Worm (Caenorhabditis elegans) whole organism, late embryonic: ENCODE data around the gene zipt-13.

Experiments
- C38D4.7 ChIP-seq: fragments of 200-800 bp; sonication (Bioruptor generic); optimal IDR thresholded peaks from 2 replicates; lab custom pipeline; 2018; ENCODE audit warnings: mild to moderate bottlenecking, missing genetic modification characterization, moderate library complexity, missing compliant biosample characterization
- F13H6.1 ChIP-seq: sonication (generic microtip); optimal IDR thresholded peaks from 2 replicates; lab custom pipeline; 2016; ENCODE audit warnings: missing genetic modification characterization, missing compliant biosample characterization
- K02D7.2 ChIP-seq: sonication (generic microtip); optimal IDR thresholded peaks from 2 replicates; lab custom pipeline; 2017; ENCODE audit warnings: mild to moderate bottlenecking, missing genetic modification characterization, missing compliant biosample characterization
- T23F11.4 ChIP-seq: fragments of 200-800 bp; sonication (Bioruptor generic); optimal IDR thresholded peaks from 2 replicates; lab custom pipeline; 2018; ENCODE audit warnings: mild to moderate bottlenecking, missing genetic modification characterization, missing compliant biosample characterization
- ama-1 ChIP-seq: fragments of 150-350 bp; optimal IDR thresholded peaks from 2 replicates; lab custom pipeline; 2014
- ceh-19 ChIP-seq: fragments of 200-800 bp; sonication (Bioruptor generic); optimal IDR thresholded peaks from 2 replicates; lab custom pipeline; 2018; ENCODE audit warnings: mild to moderate bottlenecking, missing genetic modification characterization, missing compliant biosample characterization
- ceh-22 ChIP-seq: sonication (generic microtip); optimal IDR thresholded peaks from 2 replicates; lab custom pipeline; 2017; ENCODE audit warnings: missing biosample characterization, missing genetic modification characterization
- ceh-45 ChIP-seq: fragments of 200-800 bp; sonication (Bioruptor generic); IDR thresholded peaks from 2 replicates; pipeline ENCODE4 v1.3.6; 2022; ENCODE audit warnings: missing genetic modification reagents, missing genetic modification characterization, missing compliant biosample characterization
- ceh-9 ChIP-seq: sonication (generic microtip); optimal IDR thresholded peaks from 2 replicates; lab custom pipeline; 2016; ENCODE audit warnings: mild to moderate bottlenecking, missing genetic modification characterization, inconsistent platforms, missing compliant biosample characterization
- che-1 ChIP-seq: sonication (generic microtip); optimal IDR thresholded peaks from 2 replicates; lab custom pipeline; 2016; ENCODE audit warnings: mild to moderate bottlenecking, missing genetic modification characterization, missing compliant biosample characterization
- dmd-4 ChIP-seq: sonication (generic microtip); optimal IDR thresholded peaks from 2 replicates; lab custom pipeline; 2016; ENCODE audit warnings: borderline replicate concordance, missing genetic modification characterization, missing compliant biosample characterization
- eyg-1 ChIP-seq: sonication (generic microtip); optimal IDR thresholded peaks from 2 replicates; lab custom pipeline; 2016; ENCODE audit warnings: missing genotype, missing genetic modification characterization, missing compliant biosample characterization
- fkh-10 ChIP-seq: fragments of 150-350 bp; optimal IDR thresholded peaks from 2 replicates; lab custom pipeline; 2014; ENCODE audit warnings: missing biosample characterization, missing genetic modification reagents, missing genetic modification characterization
- fkh-6 ChIP-seq: sonication (generic microtip); optimal IDR thresholded peaks from 2 replicates; lab custom pipeline; 2016; ENCODE audit warnings: missing genetic modification characterization, missing compliant biosample characterization
- gmeb-2 ChIP-seq: sonication (generic microtip); optimal IDR thresholded peaks from 2 replicates; lab custom pipeline; 2016; ENCODE audit warnings: missing genetic modification characterization, inconsistent platforms, missing compliant biosample characterization
- hlh-15 ChIP-seq: sonication (generic microtip); optimal IDR thresholded peaks from 2 replicates; lab custom pipeline; 2016; ENCODE audit warnings: missing genetic modification characterization, missing compliant biosample characterization
- hlh-6 ChIP-seq: sonication (generic microtip); optimal IDR thresholded peaks from 2 replicates; lab custom pipeline; 2016; ENCODE audit warnings: missing genotype, missing genetic modification characterization, missing compliant biosample characterization
- lin-11 ChIP-seq: fragments of 200-800 bp; sonication (Bioruptor generic); optimal IDR thresholded peaks from 2 replicates; lab custom pipeline; 2018; ENCODE audit warnings: mild to moderate bottlenecking, missing genetic modification characterization, missing compliant biosample characterization
- mec-3 ChIP-seq: sonication (generic microtip); optimal IDR thresholded peaks from 2 replicates; lab custom pipeline; 2016; ENCODE audit warnings: borderline replicate concordance, missing genetic modification characterization, missing compliant biosample characterization
- nfya-1 ChIP-seq: sonication (generic microtip); optimal IDR thresholded peaks from 2 replicates; lab custom pipeline; 2017; ENCODE audit warnings: missing genetic modification characterization, mild to moderate bottlenecking, missing compliant biosample characterization, antibody characterized with exemption, moderate library complexity
- nhr-232 ChIP-seq: sonication (generic microtip); optimal IDR thresholded peaks from 2 replicates; lab custom pipeline; 2016; ENCODE audit warnings: missing genetic modification characterization, missing compliant biosample characterization
- npax-4 ChIP-seq: sonication (generic microtip); optimal IDR thresholded peaks from 2 replicates; lab custom pipeline; 2016; ENCODE audit warnings: missing genetic modification characterization, missing compliant biosample characterization
- pag-3 ChIP-seq: sonication (generic microtip); optimal IDR thresholded peaks from 2 replicates; lab custom pipeline; 2016; ENCODE audit warnings: missing compliant biosample characterization, missing genetic modification characterization, borderline replicate concordance
- pat-9 ChIP-seq: fragments of 200-800 bp; sonication (Bioruptor generic); optimal IDR thresholded peaks from 2 replicates; lab custom pipeline; 2018; ENCODE audit warnings: mild to moderate bottlenecking, missing genetic modification characterization, moderate library complexity, missing compliant biosample characterization
- pax-1 ChIP-seq: fragments of 150-350 bp; optimal IDR thresholded peaks from 2 replicates; lab custom pipeline; 2014; ENCODE audit warnings: missing biosample characterization, missing genetic modification characterization
- pha-4 ChIP-seq: fragments of 150-350 bp; optimal IDR thresholded peaks from 2 replicates; lab custom pipeline; 2018; ENCODE audit warnings: missing biosample characterization, missing genetic modification reagents, missing genetic modification characterization
- pros-1 ChIP-seq: fragments of 150-350 bp; optimal IDR thresholded peaks from 2 replicates; lab custom pipeline; 2014; ENCODE audit warnings: missing biosample characterization, missing genetic modification reagents, missing genetic modification characterization
- sox-4 ChIP-seq: sonication (generic microtip); optimal IDR thresholded peaks from 2 replicates; lab custom pipeline; 2017; ENCODE audit warnings: mild to moderate bottlenecking, missing genetic modification characterization, inconsistent platforms, missing compliant biosample characterization
- syd-9 ChIP-seq: sonication (generic microtip); optimal IDR thresholded peaks from 2 replicates; lab custom pipeline; 2016; ENCODE audit warnings: mild to moderate bottlenecking, missing genetic modification characterization, moderate library complexity, missing compliant biosample characterization
- tbx-2 ChIP-seq: sonication (generic microtip); optimal IDR thresholded peaks from 2 replicates; lab custom pipeline; 2016; ENCODE audit warnings: missing genetic modification characterization, missing compliant biosample characterization
- tbx-7 ChIP-seq: sonication (generic microtip); optimal IDR thresholded peaks from 2 replicates; lab custom pipeline; 2016; ENCODE audit warnings: missing genotype, missing genetic modification characterization, missing compliant biosample characterization
- unc-42 ChIP-seq: sonication (generic microtip); optimal IDR thresholded peaks from 2 replicates; lab custom pipeline; 2016; ENCODE audit warnings: missing genotype, missing genetic modification characterization, missing compliant biosample characterization
- unc-55 ChIP-seq: sonication (generic microtip); optimal IDR thresholded peaks from 2 replicates; lab custom pipeline; 2017; ENCODE audit warnings: missing biosample characterization, missing genetic modification reagents, missing genetic modification characterization
- unc-86 ChIP-seq: sonication (generic microtip); optimal IDR thresholded peaks from 2 replicates; lab custom pipeline; 2016; ENCODE audit warnings: missing genetic modification characterization, missing compliant biosample characterization
- zip-5 ChIP-seq: sonication (generic microtip); optimal IDR thresholded peaks from 2 replicates; lab custom pipeline; 2016; ENCODE audit warnings: missing genetic modification characterization, missing compliant biosample characterization

Gene zipt-13

ce11 chrX:10249685-10250084, 12.9 kb upstream of the zipt-13 start:
- TF ChIP-seq lin-11 = no peak
- TF ChIP-seq che-1 (tag; lab: Kevin White, UChicago) = no peak
- TF ChIP-seq pros-1 (tag; lab: Kevin White, UChicago) = no peak
- no peak for TF ChIP-seq nhr-232 (tag; lab: Kevin White, UChicago)
- no peak for TF ChIP-seq ama-1 (lab: Kevin White, UChicago)
- TF ChIP-seq C38D4.7 (GFP tag; lab: Kevin White, UChicago) = no peak
- no peak for TF ChIP-seq ceh-9 (tag; lab: Kevin White, UChicago)
- no peak for TF ChIP-seq tbx-7
- TF ChIP-seq ceh-45 (GFP tag; lab: Robert Waterston, UW) = no peak
- no peak for TF ChIP-seq sox-4 (tag; lab: Kevin White, UChicago)
- no peak for TF ChIP-seq fkh-6
- TF ChIP-seq zip-5 (tag; lab: Kevin White, UChicago) = no peak
- no peak for TF ChIP-seq dmd-4 (tag; lab: Kevin White, UChicago)
- TF ChIP-seq pax-1 (tag; lab: Kevin White, UChicago) = no peak

- no peak for TF ChIP-seq sox-4 (tag; lab: Kevin White, UChicago)
- no peak for TF ChIP-seq eyg-1
- TF ChIP-seq K02D7.2 (tag; lab: Kevin White, UChicago) = no peak
- no peak for TF ChIP-seq ceh-19
- TF ChIP-seq dmd-4 (tag; lab: Kevin White, UChicago) = no peak
- TF ChIP-seq unc-42 (tag; lab: Kevin White, UChicago) = no peak
- TF ChIP-seq ama-1 (lab: Kevin White, UChicago) = no peak
- no peak for TF ChIP-seq mec-3 (tag; lab: Kevin White, UChicago)
Observed at ce11 chrX:10245617-10246016, 8.9 kb upstream of the zipt-13 start.

- no peak for TF ChIP-seq ceh-19
- no peak for TF ChIP-seq gmeb-2
- TF ChIP-seq ceh-22 (tag; lab: Kevin White, UChicago) = no peak
- no peak for TF ChIP-seq hlh-6 (tag; lab: Kevin White, UChicago)
- no peak for TF ChIP-seq fkh-10
- TF ChIP-seq pha-4 (tag; lab: Kevin White, UChicago) = no peak
- no peak for TF ChIP-seq C38D4.7 (GFP tag; lab: Kevin White, UChicago)
- no peak for TF ChIP-seq fkh-6
- TF ChIP-seq pat-9 (tag; lab: Kevin White, UChicago) = no peak
- no peak for TF ChIP-seq unc-86 (tag; lab: Kevin White, UChicago)
- TF ChIP-seq pag-3 (tag; lab: Kevin White, UChicago) = no peak
- TF ChIP-seq syd-9 = no peak
- no peak for TF ChIP-seq nhr-232 (tag; lab: Kevin White, UChicago)
- no peak for TF ChIP-seq eyg-1
Observed at ce11 chrX:10240939-10241338, 4.2 kb upstream of the zipt-13 start, which contains the start of gene str-74. str-74 (minus strand) TSS chrX:10241039.

DNA sequence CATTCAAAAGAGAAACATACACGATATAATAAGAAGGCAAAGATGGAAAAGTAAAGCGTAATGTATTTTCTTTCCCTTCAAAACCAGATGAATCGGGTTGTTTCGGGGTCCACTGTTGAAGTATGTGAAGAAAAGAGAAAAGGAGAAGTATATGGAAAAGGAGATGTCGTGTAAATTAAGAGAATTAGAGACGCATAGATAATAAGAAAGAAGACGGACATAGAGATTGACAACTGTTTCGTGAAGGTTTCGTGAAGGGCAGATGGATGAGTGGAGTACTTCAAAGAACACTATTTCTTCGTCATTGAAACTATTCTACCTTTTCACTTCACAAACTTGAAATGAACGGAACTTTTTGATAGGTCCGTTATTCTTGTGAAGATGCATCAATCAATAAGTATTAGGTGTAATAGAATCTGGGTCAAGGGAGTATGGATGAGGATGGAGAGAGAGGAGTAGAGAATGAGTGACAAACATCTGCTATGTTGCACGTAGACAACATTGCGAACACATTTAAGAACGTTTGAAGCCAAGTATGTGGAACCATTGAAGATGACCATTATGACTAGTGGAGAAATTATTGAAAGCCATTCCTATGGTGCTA, 1.5 kb upstream of the zipt-13 start:
- no peak for TF ChIP-seq pag-3 (tag; lab: Kevin White, UChicago)
- no peak for TF ChIP-seq T23F11.4 (GFP tag; lab: Kevin White, UChicago)
- no peak for TF ChIP-seq pax-1 (tag; lab: Kevin White, UChicago)
- no peak for TF ChIP-seq hlh-15 (tag; lab: Kevin White, UChicago)
- TF ChIP-seq unc-55 (GFP tag; lab: Kevin White, UChicago) = peak; percentile 73
- TF ChIP-seq C38D4.7 (GFP tag; lab: Kevin White, UChicago) = no peak
- peak; percentile 40 for TF ChIP-seq nfya-1
- TF ChIP-seq ceh-22 (tag; lab: Kevin White, UChicago) = no peak
- no peak for TF ChIP-seq npax-4
- no peak for TF ChIP-seq F13H6.1 (tag; lab: Kevin White, UChicago)
- TF ChIP-seq tbx-2 (tag; lab: Kevin White, UChicago) = peak; percentile 1
